Worm (Caenorhabditis elegans): Measurements from ENCODE around the gene VZK822L.2.

DNA sequence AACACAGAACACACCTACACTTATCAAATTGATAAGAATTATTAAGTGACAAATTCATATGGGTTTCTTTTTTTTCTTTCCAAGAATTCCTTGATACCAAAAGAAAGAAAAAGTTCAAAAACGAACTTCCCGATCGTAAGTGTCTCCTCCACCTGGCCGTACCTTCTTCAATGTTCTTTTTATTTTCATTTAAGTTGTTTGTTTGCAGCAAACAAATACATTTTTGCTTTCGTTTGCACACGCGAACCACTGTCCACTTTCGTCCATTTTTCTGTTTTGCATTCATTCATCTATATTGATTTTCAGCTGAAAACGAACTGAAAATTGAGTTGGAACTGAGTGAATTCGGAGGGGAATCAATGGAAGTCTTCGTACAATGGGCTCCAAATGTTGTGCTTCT is at the start of gene VZK822L.2:
- no peak for TF ChIP-seq mdl-1 (tag; optimal IDR thresholded peaks at IDR 0.05)
- TF ChIP-seq lir-3 (tag; optimal IDR thresholded peaks at IDR 0.05; ENCODE audit: poor library complexity): no peak
- no peak for TF ChIP-seq lin-13 (GFP tag; optimal IDR thresholded peaks at IDR 0.05)
- TF ChIP-seq nhr-11 (tag; optimal IDR thresholded peaks at IDR 0.05): no peak
- no peak for TF ChIP-seq sox-4 (tag; optimal IDR thresholded peaks at IDR 0.05)
- TF ChIP-seq aly-2 (tag; optimal IDR thresholded peaks at IDR 0.05): no peak
- TF ChIP-seq elt-3 (tag; optimal IDR thresholded peaks at IDR 0.05): no peak
- no peak for TF ChIP-seq sup-37 (GFP tag; optimal IDR thresholded peaks at IDR 0.05)
